Worm (Caenorhabditis elegans) whole organism, young adult: ENCODE results near the gene melo-3.
"Not testable (repeated sequence)": the region's sequence is repeated elsewhere in the genome, so short reads cannot be mapped to it uniquely, and the experiment has no call there.

Source experiments
- B0261.1 ChIP-seq: sonication (generic microtip); optimal IDR thresholded peaks from 2 replicates; lab custom pipeline; 2016; ENCODE audit warnings: mild to moderate bottlenecking, missing genetic modification characterization, moderate library complexity, missing compliant biosample characterization
- C17E4.6 ChIP-seq: fragments of 200-800 bp; sonication (Bioruptor generic); IDR thresholded peaks from 2 replicates; pipeline ENCODE4 v1.3.6; 2022; ENCODE audit warnings: missing genetic modification reagents, missing genetic modification characterization, missing compliant biosample characterization
- F22D6.2 ChIP-seq: sonication (generic microtip); optimal IDR thresholded peaks from 2 replicates; lab custom pipeline; 2016; ENCODE audit warnings: mild to moderate bottlenecking, missing genetic modification characterization, missing compliant biosample characterization
- F23B12.7 ChIP-seq: sonication (generic microtip); optimal IDR thresholded peaks from 2 replicates; lab custom pipeline; 2017; ENCODE audit warnings: missing genetic modification characterization, mild to moderate bottlenecking, missing compliant biosample characterization, antibody characterized with exemption, moderate library complexity; ENCODE audit not compliant: insufficient read depth
- F33H1.4 ChIP-seq: fragments of 200-800 bp; sonication (Bioruptor generic); IDR thresholded peaks from 2 replicates; pipeline ENCODE4 v1.3.6; 2022; ENCODE audit warnings: missing genetic modification reagents, missing genetic modification characterization, missing compliant biosample characterization
- F55B11.4 ChIP-seq: sonication (generic microtip); optimal IDR thresholded peaks from 2 replicates; lab custom pipeline; 2016; ENCODE audit warnings: missing compliant biosample characterization, missing genetic modification characterization, borderline replicate concordance; ENCODE audit not compliant: insufficient read depth
- K12H6.12 ChIP-seq: fragments of 200-800 bp; sonication (Bioruptor generic); optimal IDR thresholded peaks from 2 replicates; lab custom pipeline; 2018; ENCODE audit warnings: mild to moderate bottlenecking, missing genetic modification characterization, missing compliant biosample characterization
- T26A5.8 ChIP-seq: sonication (generic microtip); optimal IDR thresholded peaks from 2 replicates; lab custom pipeline; 2016; ENCODE audit warnings: missing genetic modification characterization, missing compliant biosample characterization
- Y79H2A.3 ChIP-seq: fragments of 200-800 bp; sonication (Bioruptor generic); conservative IDR thresholded peaks from 2 replicates; pipeline ENCODE4 v1.3.6; 2022; ENCODE audit warnings: missing genetic modification reagents, missing genetic modification characterization, missing compliant biosample characterization
- ZK185.1 ChIP-seq: sonication (generic microtip); optimal IDR thresholded peaks from 2 replicates; lab custom pipeline; 2016; ENCODE audit warnings: mild to moderate bottlenecking, missing genetic modification characterization, missing compliant biosample characterization; ENCODE audit not compliant: poor library complexity, severe bottlenecking
- aptf-3 ChIP-seq: fragments of 200-800 bp; sonication (Bioruptor generic); IDR thresholded peaks from 2 replicates; pipeline ENCODE4 v1.3.6; 2022; ENCODE audit warnings: missing genetic modification characterization, missing compliant biosample characterization
- cebp-1 ChIP-seq, 2 experiments: fragments of 200-800 bp in 1 of 2; sonication (Bioruptor generic) in 1 of 2; sonication (generic microtip) in 1 of 2; IDR thresholded peaks in 1 of 2; optimal IDR thresholded peaks in 1 of 2; 2 replicates each; pipeline versions ENCODE4 v1.3.6 to Lab custom; 2017 to 2022; ENCODE audit warnings: missing compliant biosample characterization in 2 of 2, missing genetic modification characterization in 2 of 2, mild to moderate bottlenecking in 1 of 2, missing genetic modification reagents in 1 of 2, moderate library complexity in 1 of 2
- cebp-2 ChIP-seq: fragments of 200-800 bp; sonication (Bioruptor generic); IDR thresholded peaks from 2 replicates; pipeline ENCODE4 v1.3.6; 2022; ENCODE audit warnings: missing genetic modification characterization, missing compliant biosample characterization
- ceh-27 ChIP-seq: fragments of 200-800 bp; sonication (Bioruptor generic); optimal IDR thresholded peaks from 2 replicates; lab custom pipeline; 2018; ENCODE audit warnings: mild to moderate bottlenecking, missing genetic modification characterization, moderate library complexity, missing compliant biosample characterization
- efl-1 ChIP-seq: fragments of 150-350 bp; optimal IDR thresholded peaks from 2 replicates; lab custom pipeline; 2014; ENCODE audit warnings: missing biosample characterization, missing genetic modification reagents, missing genetic modification characterization
- egl-18 ChIP-seq: fragments of 200-800 bp; sonication (Bioruptor generic); IDR thresholded peaks from 2 replicates; pipeline ENCODE4 v1.3.6; 2022; ENCODE audit warnings: missing genetic modification reagents, missing genetic modification characterization, missing compliant biosample characterization
- ekl-4 ChIP-seq: fragments of 200-800 bp; sonication (Bioruptor generic); IDR thresholded peaks from 2 replicates; pipeline ENCODE4 v1.3.6; 2022; ENCODE audit warnings: missing genetic modification reagents, missing genetic modification characterization, missing compliant biosample characterization
- fkh-3 ChIP-seq: sonication (generic microtip); optimal IDR thresholded peaks from 2 replicates; lab custom pipeline; 2016; ENCODE audit warnings: mild to moderate bottlenecking, missing genetic modification characterization, missing compliant biosample characterization
- gei-17 ChIP-seq: fragments of 200-800 bp; sonication (Bioruptor generic); optimal IDR thresholded peaks from 2 replicates; lab custom pipeline; 2018; ENCODE audit warnings: mild to moderate bottlenecking, missing genetic modification characterization, missing compliant biosample characterization
- hmg-1.2 ChIP-seq: fragments of 200-800 bp; sonication (Bioruptor generic); IDR thresholded peaks from 2 replicates; pipeline ENCODE4 v1.3.6; 2022; ENCODE audit warnings: missing genetic modification reagents, missing genetic modification characterization, missing compliant biosample characterization
- hrde-1 ChIP-seq: sonication (generic microtip); optimal IDR thresholded peaks from 2 replicates; lab custom pipeline; 2016; ENCODE audit warnings: missing genetic modification characterization, mild to moderate bottlenecking, missing compliant biosample characterization, moderate library complexity, missing genotype, missing genetic modification reagents, borderline replicate concordance
- lag-1 ChIP-seq: fragments of 200-800 bp; sonication (Bioruptor generic); IDR thresholded peaks from 2 replicates; pipeline ENCODE4 v1.3.6; 2022; ENCODE audit warnings: missing genetic modification reagents, missing genetic modification characterization, missing compliant biosample characterization
- lin-35 ChIP-seq, 3 experiments: fragments of 150-350 bp in 2 of 3; sonication (generic microtip) in 1 of 3; optimal IDR thresholded peaks; 2 replicates each; lab custom pipeline; 2014 to 2018; ENCODE audit warnings: missing biosample characterization in 3 of 3, missing genetic modification characterization in 3 of 3, missing genetic modification reagents in 3 of 3
- lin-40 ChIP-seq: sonication (generic microtip); optimal IDR thresholded peaks from 2 replicates; lab custom pipeline; 2016; ENCODE audit warnings: missing genetic modification characterization, mild to moderate bottlenecking, missing compliant biosample characterization, missing genotype, missing genetic modification reagents
- madf-8 ChIP-seq: fragments of 200-800 bp; sonication (Bioruptor generic); conservative IDR thresholded peaks from 2 replicates; pipeline ENCODE4 v1.3.6; 2022; ENCODE audit warnings: missing genetic modification reagents, missing genetic modification characterization, missing compliant biosample characterization
- pha-4 ChIP-seq: fragments of 150-350 bp; sonication (generic microtip); optimal IDR thresholded peaks from 2 replicates; lab custom pipeline; 2014; ENCODE audit warnings: missing biosample characterization, missing genetic modification reagents, missing genetic modification characterization
- rec-8 ChIP-seq, 2 experiments: sonication (generic microtip); optimal IDR thresholded peaks; 2 replicates each; lab custom pipeline; 2016; ENCODE audit warnings: mild to moderate bottlenecking in 2 of 2, missing genetic modification characterization in 2 of 2, missing genetic modification reagents in 2 of 2, missing genotype in 2 of 2, missing biosample characterization in 1 of 2, missing compliant biosample characterization in 1 of 2, moderate library complexity in 1 of 2
- repo-1 ChIP-seq: sonication (generic microtip); optimal IDR thresholded peaks from 2 replicates; lab custom pipeline; 2017; ENCODE audit warnings: mild to moderate bottlenecking, missing genetic modification characterization, missing compliant biosample characterization
- sdz-38 ChIP-seq: sonication (generic microtip); optimal IDR thresholded peaks from 2 replicates; lab custom pipeline; 2016; ENCODE audit warnings: missing genotype, missing genetic modification characterization, missing compliant biosample characterization
- snpc-1.3 ChIP-seq: sonication (generic microtip); optimal IDR thresholded peaks from 2 replicates; lab custom pipeline; 2017; ENCODE audit warnings: missing genetic modification characterization, mild to moderate bottlenecking, missing compliant biosample characterization, antibody characterized with exemption, moderate library complexity, missing genotype, missing genetic modification reagents; ENCODE audit not compliant: insufficient read depth
- snpc-4 ChIP-seq, 5 experiments: fragments of 150-350 bp in 1 of 5; sonication (generic microtip) in 4 of 5; optimal IDR thresholded peaks; 2 replicates each; lab custom pipeline; 2014 to 2018; ENCODE audit warnings: missing genetic modification characterization in 5 of 5, missing biosample characterization in 3 of 5, antibody characterized with exemption in 2 of 5, mild to moderate bottlenecking in 2 of 5, missing compliant biosample characterization in 2 of 5, missing genotype in 2 of 5, moderate library complexity in 2 of 5, missing genetic modification reagents in 1 of 5
- somi-1 ChIP-seq: fragments of 200-800 bp; sonication (Bioruptor generic); optimal IDR thresholded peaks from 2 replicates; lab custom pipeline; 2018; ENCODE audit warnings: mild to moderate bottlenecking, missing genetic modification characterization, missing compliant biosample characterization
- tbp1 ChIP-seq: fragments of 200-800 bp; sonication (Bioruptor generic); optimal IDR thresholded peaks from 2 replicates; lab custom pipeline; 2018; ENCODE audit warnings: mild to moderate bottlenecking, missing genetic modification characterization, missing compliant biosample characterization
- xnd-1 ChIP-seq: sonication (generic microtip); optimal IDR thresholded peaks from 2 replicates; lab custom pipeline; 2016; ENCODE audit warnings: missing genotype, missing genetic modification reagents, missing genetic modification characterization, missing compliant biosample characterization
- ztf-18 ChIP-seq: sonication (generic microtip); optimal IDR thresholded peaks from 2 replicates; lab custom pipeline; 2016; ENCODE audit warnings: missing genotype, mild to moderate bottlenecking, missing genetic modification characterization, missing compliant biosample characterization
- ztf-26 ChIP-seq: sonication (generic microtip); optimal IDR thresholded peaks from 2 replicates; lab custom pipeline; 2017; ENCODE audit warnings: missing genetic modification characterization, missing compliant biosample characterization
- ztf-3 ChIP-seq: fragments of 200-800 bp; sonication (Bioruptor generic); optimal IDR thresholded peaks from 2 replicates; lab custom pipeline; 2018; ENCODE audit warnings: mild to moderate bottlenecking, missing genetic modification characterization, missing compliant biosample characterization

The melo-3 gene

DNA sequence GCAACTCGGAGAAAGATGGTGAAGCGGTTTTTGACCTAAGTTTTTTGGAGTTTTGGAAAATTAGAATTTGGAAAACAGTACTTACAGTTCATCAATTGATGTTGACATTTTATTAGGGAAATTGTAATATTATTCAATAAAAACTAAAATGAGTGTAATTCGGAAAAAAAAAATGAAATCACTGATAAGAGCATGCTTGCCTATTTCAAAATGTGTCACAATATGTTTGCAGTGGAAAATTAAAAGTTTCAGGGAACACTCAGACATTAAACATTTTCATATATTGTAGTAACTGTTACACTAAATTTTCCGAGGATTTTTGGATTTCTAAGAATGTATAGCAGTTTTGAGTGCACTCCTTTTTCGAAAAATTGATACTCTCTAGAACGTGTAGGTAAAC lies 15.7 kb upstream of the melo-3 start, which contains the start of the genes fbxa-82 and C25D7.5:
Gene fbxa-82 (minus strand): TSS at position 163 of the 400 bp plus-strand sequence.
Gene C25D7.5 (plus strand): TSS at position 283 of the 400 bp plus-strand sequence.
- TF ChIP-seq B0261.1 (tag; lab: Kevin White, UChicago) = no peak
- no peak for TF ChIP-seq F22D6.2 (tag; lab: Kevin White, UChicago)
- TF ChIP-seq ztf-3 (GFP tag; lab: Kevin White, UChicago) = no peak
- TF ChIP-seq sdz-38 (tag; lab: Kevin White, UChicago) = no peak
- TF ChIP-seq cebp-1 (GFP tag; IDR thresholded peaks at IDR 0.05; lab: Robert Waterston, UW) = 0 out of 2 replicates have a peak, but pooled peaks have one; percentile 26
- TF ChIP-seq cebp-1 (tag; optimal IDR thresholded peaks at IDR 0.05; lab: Kevin White, UChicago) = no peak

DNA sequence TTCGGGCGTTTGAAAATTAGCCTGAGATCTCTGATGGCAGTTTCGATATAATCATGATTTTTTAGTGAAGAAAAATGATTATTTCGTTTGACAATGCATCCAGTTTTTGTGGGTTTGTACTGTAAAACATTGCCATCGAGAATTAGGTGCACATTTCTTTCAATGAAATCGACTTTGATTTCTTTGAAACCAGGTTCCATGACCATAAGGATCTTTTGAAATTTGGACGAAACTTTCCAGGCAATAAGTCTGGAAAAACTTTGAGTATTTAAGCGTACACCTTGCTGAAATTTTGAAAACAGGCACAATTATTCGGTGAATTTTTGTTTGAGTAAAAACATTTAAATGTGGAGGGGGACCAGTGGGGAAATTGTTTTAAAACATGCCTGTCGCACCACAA lies 15.1 kb upstream of the melo-3 start:
- no peak for TF ChIP-seq ztf-18
- TF ChIP-seq snpc-1.3 (tag; lab: Kevin White, UChicago) = no peak
- no peak for TF ChIP-seq hmg-1.2 (GFP tag; lab: Robert Waterston, UW)
- no peak for TF ChIP-seq repo-1 (tag; lab: Kevin White, UChicago)
- TF ChIP-seq C17E4.6 (GFP tag; lab: Robert Waterston, UW) = no peak
- TF ChIP-seq lin-35 (GFP tag; optimal IDR thresholded peaks at IDR 0.05; lab: Kevin White, UChicago) = no peak
- no peak for TF ChIP-seq pha-4 (tag; lab: Kevin White, UChicago)
- TF ChIP-seq ceh-27 = no peak
- TF ChIP-seq efl-1 = no peak
- no peak for TF ChIP-seq ztf-26 (tag; lab: Kevin White, UChicago)
- no peak for TF ChIP-seq F33H1.4 (GFP tag; lab: Robert Waterston, UW)
- no peak for TF ChIP-seq ZK185.1
- no peak for TF ChIP-seq gei-17
- TF ChIP-seq K12H6.12 (tag; lab: Kevin White, UChicago) = no peak
- no peak for TF ChIP-seq snpc-4 (GFP tag; optimal IDR thresholded peaks at IDR 0.05; lab: Kevin White, UChicago)
- TF ChIP-seq snpc-4 (tag; optimal IDR thresholded peaks at IDR 0.05; lab: Kevin White, UChicago) = no peak
- TF ChIP-seq, all 124 proteins: peak for 0

DNA sequence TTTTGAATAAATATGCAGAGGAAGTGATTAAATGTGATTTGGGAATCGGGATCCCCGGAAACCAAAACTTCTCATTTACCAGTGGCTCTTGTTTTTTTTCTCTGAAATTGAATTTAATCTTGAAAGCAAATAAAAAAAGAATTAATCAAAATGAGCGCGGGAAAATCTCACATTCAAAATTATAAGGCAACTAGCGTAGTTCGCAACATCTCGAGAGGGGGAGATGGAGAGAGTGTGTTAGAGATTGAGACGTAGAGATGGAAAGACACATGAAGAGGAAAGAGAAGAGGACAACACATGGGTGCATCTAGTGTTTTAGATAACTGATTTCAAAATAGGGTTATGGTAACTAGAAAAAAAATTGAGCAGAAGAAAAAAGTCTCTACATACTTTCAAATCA lies 11.4 kb upstream of the melo-3 start, which contains the start of gene sdc-3:
Gene sdc-3 (minus strand): TSS at position 101 of the 400 bp plus-strand sequence.
- no peak for TF ChIP-seq sdz-38 (tag; lab: Kevin White, UChicago)
- TF ChIP-seq hmg-1.2 (GFP tag; lab: Robert Waterston, UW) = peak; percentile 76; the same call in 1 of the 2 replicates
- TF ChIP-seq fkh-3 (tag; lab: Kevin White, UChicago) = no peak
- no peak for TF ChIP-seq lag-1 (GFP tag; lab: Robert Waterston, UW)
- no peak for TF ChIP-seq F23B12.7 (tag; lab: Kevin White, UChicago)

DNA sequence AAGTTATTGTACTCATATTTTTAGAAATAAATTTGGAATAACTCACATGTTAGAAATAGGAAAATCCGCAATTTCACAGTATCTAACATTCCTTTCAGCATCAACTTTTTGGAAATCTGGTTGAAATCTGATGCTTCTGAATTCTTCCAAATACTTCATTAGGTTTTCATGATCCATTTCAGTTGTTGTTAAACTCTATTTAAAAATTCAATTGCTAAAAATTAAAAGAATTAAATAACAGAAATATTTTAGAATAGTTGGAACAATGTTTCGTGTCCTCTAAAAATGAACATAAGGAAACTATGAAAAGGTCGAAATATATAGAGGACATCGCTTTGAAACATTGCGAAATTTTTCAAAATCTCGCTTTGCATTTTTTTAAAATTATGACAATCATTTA lies 5.3 kb downstream of the melo-3 start, which contains the start of gene cng-1:
Gene cng-1 (minus strand): TSS at position 101 of the 400 bp plus-strand sequence.
- TF ChIP-seq lin-40 (tag; lab: Kevin White, UChicago); egl-18 (GFP tag; lab: Robert Waterston, UW); F55B11.4 (tag; lab: Kevin White, UChicago): not testable (repeated sequence)
- TF ChIP-seq, all 124 proteins: peak for 0; not testable (repeated sequence) for 124

DNA sequence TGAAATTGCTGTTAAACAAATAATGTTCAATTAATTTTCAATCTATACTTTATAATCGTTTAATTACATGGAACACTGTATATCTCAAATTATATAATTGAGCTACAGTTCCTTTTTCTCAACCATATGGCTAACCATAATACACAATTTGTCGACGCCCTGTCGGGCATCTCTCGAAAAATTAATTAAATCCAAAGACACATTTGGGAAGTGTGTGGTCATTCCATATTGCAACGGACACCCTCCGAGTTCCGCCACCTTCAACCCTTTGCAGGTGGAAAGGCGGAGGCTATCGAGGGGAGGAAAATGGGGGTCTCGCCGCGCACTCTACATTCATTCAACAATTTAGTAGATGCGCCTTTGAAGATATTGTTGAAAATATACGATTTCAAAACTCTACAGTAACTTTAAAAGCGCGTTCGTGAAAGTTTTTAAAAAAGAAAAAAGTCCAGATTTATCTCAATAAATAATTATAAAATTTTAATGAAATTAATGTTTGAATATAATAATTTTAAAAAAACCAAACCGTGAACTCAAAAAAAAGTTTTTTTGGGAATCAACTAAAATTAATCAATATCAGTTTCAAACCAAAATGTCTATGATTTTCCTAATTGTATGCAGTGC lies 7.7 kb downstream of the melo-3 start, which contains the start of gene F14H8.8:
Gene F14H8.8 (plus strand): TSS at position 574 of the 624 bp plus-strand sequence.
- no peak for TF ChIP-seq cebp-1 (GFP tag; IDR thresholded peaks at IDR 0.05; lab: Robert Waterston, UW)
- TF ChIP-seq cebp-1 (tag; optimal IDR thresholded peaks at IDR 0.05; lab: Kevin White, UChicago) = no peak
- peak; percentile 46 for TF ChIP-seq xnd-1 (tag; lab: Kevin White, UChicago)
- no peak for TF ChIP-seq rec-8 (tag; optimal IDR thresholded peaks at IDR 0.05; lab: Kevin White, UChicago)
- no peak for TF ChIP-seq lin-35 (GFP tag; optimal IDR thresholded peaks at IDR 0.05; lab: Kevin White, UChicago)
- peak; percentile 77; the same call in 1 of the 2 replicates for TF ChIP-seq ekl-4 (GFP tag; lab: Robert Waterston, UW)
- TF ChIP-seq T26A5.8 (tag; lab: Kevin White, UChicago) = no peak
- TF ChIP-seq efl-1 = peak; percentile 54
- no peak for TF ChIP-seq aptf-3
- peak; percentile 29; the same call in 1 of the 2 replicates for TF ChIP-seq madf-8
- TF ChIP-seq hrde-1 (tag; lab: Kevin White, UChicago) = peak; percentile 3
- no peak for TF ChIP-seq Y79H2A.3 (GFP tag; lab: Robert Waterston, UW)
- TF ChIP-seq cebp-2 (GFP tag; lab: Robert Waterston, UW) = no peak
- TF ChIP-seq F33H1.4 (GFP tag; lab: Robert Waterston, UW) = peak; percentile 65
- peak; percentile 77 for TF ChIP-seq tbp1 (GFP tag; lab: Kevin White, UChicago)
- TF ChIP-seq somi-1 (GFP tag; lab: Kevin White, UChicago) = no peak
